Fruit fly (Drosophila melanogaster): ENCODE measurements around the gene CG31922.

CG31922 gene

DNA sequence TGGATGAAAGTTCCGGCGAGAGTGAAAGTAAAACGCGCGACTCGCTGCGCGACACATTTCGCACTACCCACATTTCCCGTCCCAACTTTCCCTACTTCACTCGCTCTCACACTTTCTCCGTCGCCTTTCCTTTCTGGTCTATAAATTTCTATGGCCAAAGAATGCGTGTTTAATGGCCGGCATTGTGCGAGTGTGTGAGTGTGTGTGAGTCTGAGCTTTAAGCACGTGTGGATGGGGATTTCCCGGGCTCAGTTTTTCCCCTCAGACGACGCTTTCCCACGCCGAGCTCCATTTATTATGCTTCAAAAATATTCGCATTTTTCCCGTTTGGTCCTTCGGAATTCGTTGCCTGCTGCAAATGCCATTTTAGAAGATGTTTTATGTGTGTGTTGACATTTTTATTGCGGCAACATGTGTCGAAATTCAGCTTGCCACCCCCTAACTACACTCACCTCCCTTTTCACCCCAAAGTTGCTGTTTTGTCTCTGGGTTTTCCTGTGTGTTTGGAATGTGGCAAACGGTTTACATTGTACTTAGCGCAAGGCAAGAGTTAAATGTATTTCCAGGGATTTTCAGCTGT lies 47.1 kb downstream of the CG31922 start:
- TF ChIP-seq net (GFP tag; optimal IDR thresholded peaks at IDR 0.05) (no peak), CG6808 (GFP tag; optimal IDR thresholded peaks at IDR 0.05) (no peak), dac (GFP tag; optimal IDR thresholded peaks at IDR 0.05) (no peak), Smox (GFP tag; optimal IDR thresholded peaks at IDR 0.05) (no peak), Hr39 (GFP tag; optimal IDR thresholded peaks at IDR 0.05) (no peak), CG10669 (GFP tag; optimal IDR thresholded peaks at IDR 0.05) (no peak), lz (GFP tag; optimal IDR thresholded peaks at IDR 0.05) (no peak), Sox14 (GFP tag; optimal IDR thresholded peaks at IDR 0.05) (no peak), CG6792 (GFP tag; optimal IDR thresholded peaks at IDR 0.05) (no peak)

DNA sequence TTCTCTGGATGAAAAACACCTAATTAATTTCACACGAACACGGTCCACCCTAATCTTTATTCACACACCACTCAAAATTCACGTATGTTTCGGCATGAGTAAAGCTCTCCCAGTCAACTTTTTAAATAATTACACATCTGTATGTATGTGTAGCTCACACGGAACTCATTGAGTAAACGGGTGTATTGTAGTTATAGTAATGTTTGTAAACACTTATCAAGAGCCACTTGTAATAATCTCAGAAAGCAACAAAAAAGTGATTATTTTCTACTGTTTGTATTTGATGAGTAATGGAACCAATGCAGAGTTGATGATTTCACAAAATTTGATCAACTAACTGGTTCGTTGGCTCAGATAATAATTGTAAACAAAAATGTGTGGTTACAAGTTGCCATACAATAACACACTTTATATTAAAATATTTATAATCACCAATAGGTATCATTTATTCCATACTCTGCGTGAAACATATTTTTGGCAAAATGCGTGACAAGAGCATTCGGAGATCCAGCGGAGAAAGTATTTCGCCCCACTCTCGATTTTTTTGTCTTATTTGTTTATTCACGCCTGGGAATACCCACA lies 48.0 kb downstream of the CG31922 start:
- TF ChIP-seq pdm3 (GFP tag; optimal IDR thresholded peaks at IDR 0.05) (peak; percentile 24), CG32006 (GFP tag; optimal IDR thresholded peaks at IDR 0.05) (no peak), Eip78C (GFP tag) (no peak), Ets96B (tag; optimal IDR thresholded peaks at IDR 0.05) (no peak), esn (GFP tag; optimal IDR thresholded peaks at IDR 0.05) (peak; percentile 47), fd59A (GFP tag; optimal IDR thresholded peaks at IDR 0.05) (no peak), lz (GFP tag; optimal IDR thresholded peaks at IDR 0.05) (no peak), achi (GFP tag; optimal IDR thresholded peaks at IDR 0.05) (no peak), OdsH (GFP tag; optimal IDR thresholded peaks at IDR 0.05) (peak; percentile 40), CG8319 (GFP tag; optimal IDR thresholded peaks at IDR 0.05) (no peak), CG7368 (GFP tag; optimal IDR thresholded peaks at IDR 0.05) (no peak), CG34406 (GFP tag; optimal IDR thresholded peaks at IDR 0.05) (no peak), CG6276 (GFP tag; optimal IDR thresholded peaks at IDR 0.05) (no peak), spab (GFP tag; optimal IDR thresholded peaks at IDR 0.05) (no peak), CG6808 (GFP tag; optimal IDR thresholded peaks at IDR 0.05) (no peak), vri (GFP tag; optimal IDR thresholded peaks at IDR 0.05) (no peak), CG6854 (GFP tag; optimal IDR thresholded peaks at IDR 0.05) (no peak), CG3032 (tag; optimal IDR thresholded peaks at IDR 0.05) (no peak), Sox102F (GFP tag; optimal IDR thresholded peaks at IDR 0.05) (no peak), Hr39 (GFP tag; optimal IDR thresholded peaks at IDR 0.05) (no peak), cyc (GFP tag; optimal IDR thresholded peaks at IDR 0.05) (no peak), fd85E (GFP tag; optimal IDR thresholded peaks at IDR 0.05) (no peak), Smox (GFP tag; optimal IDR thresholded peaks at IDR 0.05) (no peak), CG6163 (GFP tag; IDR thresholded peaks at IDR 0.05) (no peak), net (GFP tag; optimal IDR thresholded peaks at IDR 0.05) (no peak), eg (GFP tag; IDR thresholded peaks at IDR 0.05) (no peak), CG16779 (tag; optimal IDR thresholded peaks at IDR 0.05) (no peak), topi (GFP tag; optimal IDR thresholded peaks at IDR 0.05) (no peak), CG8632 (GFP tag; optimal IDR thresholded peaks at IDR 0.05) (no peak), fkh (GFP tag; optimal IDR thresholded peaks at IDR 0.05) (peak; percentile 66), CG6792 (GFP tag; optimal IDR thresholded peaks at IDR 0.05) (no peak), CG1621 (tag; optimal IDR thresholded peaks at IDR 0.05) (no peak), Hr38 (GFP tag; optimal IDR thresholded peaks at IDR 0.05) (no peak), CG8119 (GFP tag; IDR thresholded peaks at IDR 0.05) (no peak), CG31627 (GFP tag; optimal IDR thresholded peaks at IDR 0.05) (peak; percentile 20), acj6 (GFP tag; optimal IDR thresholded peaks at IDR 0.05) (no peak), Sox15 (GFP tag; optimal IDR thresholded peaks at IDR 0.05) (no peak), Eip93F (GFP tag; optimal IDR thresholded peaks at IDR 0.05) (no peak), Sox14 (GFP tag; optimal IDR thresholded peaks at IDR 0.05) (no peak), Gug (GFP tag; IDR thresholded peaks at IDR 0.05) (no peak), ss (GFP tag; optimal IDR thresholded peaks at IDR 0.05) (no peak), Met (GFP tag; optimal IDR thresholded peaks at IDR 0.05) (peak; percentile 50), CG3919 (GFP tag; optimal IDR thresholded peaks at IDR 0.05) (no peak), CG11902 (GFP tag; optimal IDR thresholded peaks at IDR 0.05) (no peak)
